Worm (Caenorhabditis elegans) whole organism, late embryonic: ENCODE data around the gene mrps-16.

ENCODE experiments used
- C08G9.2 ChIP-seq: sonication (generic microtip); optimal IDR thresholded peaks from 2 replicates; lab custom pipeline; 2016; ENCODE audit warnings: mild to moderate bottlenecking, missing genetic modification characterization, moderate library complexity, missing compliant biosample characterization
- K09A11.1 ChIP-seq: sonication (generic microtip); optimal IDR thresholded peaks from 2 replicates; lab custom pipeline; 2017; ENCODE audit warnings: antibody characterized with exemption, mild to moderate bottlenecking, missing genetic modification characterization, missing compliant biosample characterization; ENCODE audit not compliant: insufficient read depth
- ahr-1 ChIP-seq: sonication (generic microtip); optimal IDR thresholded peaks from 2 replicates; lab custom pipeline; 2016; ENCODE audit warnings: missing genetic modification characterization, missing compliant biosample characterization
- ceh-14 ChIP-seq: sonication (generic microtip); optimal IDR thresholded peaks from 2 replicates; lab custom pipeline; 2016; ENCODE audit warnings: missing genotype, missing genetic modification characterization, missing compliant biosample characterization
- ceh-19 ChIP-seq: fragments of 200-800 bp; sonication (Bioruptor generic); optimal IDR thresholded peaks from 2 replicates; lab custom pipeline; 2018; ENCODE audit warnings: mild to moderate bottlenecking, missing genetic modification characterization, missing compliant biosample characterization
- ceh-2 ChIP-seq: sonication (generic microtip); optimal IDR thresholded peaks from 2 replicates; lab custom pipeline; 2016; ENCODE audit warnings: missing genotype, missing genetic modification characterization, missing compliant biosample characterization
- ceh-22 ChIP-seq: sonication (generic microtip); optimal IDR thresholded peaks from 2 replicates; lab custom pipeline; 2017; ENCODE audit warnings: missing biosample characterization, missing genetic modification characterization
- ceh-31 ChIP-seq: sonication (generic microtip); optimal IDR thresholded peaks from 2 replicates; lab custom pipeline; 2016; ENCODE audit warnings: missing genetic modification characterization, missing compliant biosample characterization
- ceh-48 ChIP-seq: sonication (generic microtip); optimal IDR thresholded peaks from 2 replicates; lab custom pipeline; 2016; ENCODE audit warnings: missing genetic modification characterization, inconsistent platforms, missing compliant biosample characterization
- ceh-9 ChIP-seq: sonication (generic microtip); optimal IDR thresholded peaks from 2 replicates; lab custom pipeline; 2016; ENCODE audit warnings: mild to moderate bottlenecking, missing genetic modification characterization, inconsistent platforms, missing compliant biosample characterization
- dmd-4 ChIP-seq: sonication (generic microtip); optimal IDR thresholded peaks from 2 replicates; lab custom pipeline; 2016; ENCODE audit warnings: borderline replicate concordance, missing genetic modification characterization, missing compliant biosample characterization
- dve-1 ChIP-seq: sonication (generic microtip); optimal IDR thresholded peaks from 2 replicates; lab custom pipeline; 2017; ENCODE audit warnings: antibody characterized with exemption, mild to moderate bottlenecking, missing genetic modification characterization, missing compliant biosample characterization
- elt-2 ChIP-seq: sonication (generic microtip); optimal IDR thresholded peaks from 2 replicates; lab custom pipeline; 2016; ENCODE audit warnings: missing genetic modification reagents, missing genetic modification characterization, missing compliant biosample characterization
- elt-4 ChIP-seq: sonication (generic microtip); optimal IDR thresholded peaks from 2 replicates; lab custom pipeline; 2016; ENCODE audit warnings: missing genetic modification characterization, missing compliant biosample characterization
- ets-4 ChIP-seq: sonication (generic microtip); optimal IDR thresholded peaks from 2 replicates; lab custom pipeline; 2016; ENCODE audit warnings: missing genetic modification characterization, missing compliant biosample characterization
- hlh-15 ChIP-seq: sonication (generic microtip); optimal IDR thresholded peaks from 2 replicates; lab custom pipeline; 2016; ENCODE audit warnings: missing genetic modification characterization, missing compliant biosample characterization
- hlh-30 ChIP-seq: sonication (generic microtip); optimal IDR thresholded peaks from 2 replicates; lab custom pipeline; 2017; ENCODE audit warnings: antibody characterized with exemption, missing genetic modification characterization, missing compliant biosample characterization; ENCODE audit not compliant: insufficient read depth
- hlh-6 ChIP-seq: sonication (generic microtip); optimal IDR thresholded peaks from 2 replicates; lab custom pipeline; 2016; ENCODE audit warnings: missing genotype, missing genetic modification characterization, missing compliant biosample characterization
- hlh-8 ChIP-seq: sonication (generic microtip); optimal IDR thresholded peaks from 2 replicates; lab custom pipeline; 2016; ENCODE audit warnings: missing genotype, missing genetic modification characterization, missing compliant biosample characterization
- lin-11 ChIP-seq: fragments of 200-800 bp; sonication (Bioruptor generic); optimal IDR thresholded peaks from 2 replicates; lab custom pipeline; 2018; ENCODE audit warnings: mild to moderate bottlenecking, missing genetic modification characterization, missing compliant biosample characterization
- madf-2 ChIP-seq: sonication (generic microtip); optimal IDR thresholded peaks from 2 replicates; lab custom pipeline; 2017; ENCODE audit warnings: missing genetic modification characterization, missing compliant biosample characterization
- mec-3 ChIP-seq: sonication (generic microtip); optimal IDR thresholded peaks from 2 replicates; lab custom pipeline; 2016; ENCODE audit warnings: borderline replicate concordance, missing genetic modification characterization, missing compliant biosample characterization
- nfya-1 ChIP-seq: sonication (generic microtip); optimal IDR thresholded peaks from 2 replicates; lab custom pipeline; 2017; ENCODE audit warnings: missing genetic modification characterization, mild to moderate bottlenecking, missing compliant biosample characterization, antibody characterized with exemption, moderate library complexity
- nhr-232 ChIP-seq: sonication (generic microtip); optimal IDR thresholded peaks from 2 replicates; lab custom pipeline; 2016; ENCODE audit warnings: missing genetic modification characterization, missing compliant biosample characterization
- npax-4 ChIP-seq: sonication (generic microtip); optimal IDR thresholded peaks from 2 replicates; lab custom pipeline; 2016; ENCODE audit warnings: missing genetic modification characterization, missing compliant biosample characterization
- pag-3 ChIP-seq: sonication (generic microtip); optimal IDR thresholded peaks from 2 replicates; lab custom pipeline; 2016; ENCODE audit warnings: missing compliant biosample characterization, missing genetic modification characterization, borderline replicate concordance
- pax-1 ChIP-seq: fragments of 150-350 bp; optimal IDR thresholded peaks from 2 replicates; lab custom pipeline; 2014; ENCODE audit warnings: missing biosample characterization, missing genetic modification characterization
- sox-2 ChIP-seq: fragments of 200-800 bp; sonication (Bioruptor generic); IDR thresholded peaks from 2 replicates; pipeline ENCODE4 v1.3.6; 2022; ENCODE audit warnings: missing genetic modification reagents, missing genetic modification characterization, missing compliant biosample characterization
- tbx-2 ChIP-seq: sonication (generic microtip); optimal IDR thresholded peaks from 2 replicates; lab custom pipeline; 2016; ENCODE audit warnings: missing genetic modification characterization, missing compliant biosample characterization
- tbx-7 ChIP-seq: sonication (generic microtip); optimal IDR thresholded peaks from 2 replicates; lab custom pipeline; 2016; ENCODE audit warnings: missing genotype, missing genetic modification characterization, missing compliant biosample characterization
- ttx-3 ChIP-seq: sonication (generic microtip); optimal IDR thresholded peaks from 2 replicates; lab custom pipeline; 2016; ENCODE audit warnings: missing genetic modification reagents, missing genetic modification characterization, missing compliant biosample characterization
- unc-3 ChIP-seq, 2 experiments: fragments of 200-800 bp in 1 of 2; sonication (Bioruptor generic) in 1 of 2; sonication (generic microtip) in 1 of 2; conservative IDR thresholded peaks in 1 of 2; optimal IDR thresholded peaks in 1 of 2; 2 replicates each; pipeline versions ENCODE4 v1.3.6 to Lab custom; 2016 to 2022; ENCODE audit warnings: missing compliant biosample characterization in 2 of 2, missing genetic modification characterization in 2 of 2, missing genetic modification reagents in 1 of 2
- unc-42 ChIP-seq: sonication (generic microtip); optimal IDR thresholded peaks from 2 replicates; lab custom pipeline; 2016; ENCODE audit warnings: missing genotype, missing genetic modification characterization, missing compliant biosample characterization
- unc-86 ChIP-seq: sonication (generic microtip); optimal IDR thresholded peaks from 2 replicates; lab custom pipeline; 2016; ENCODE audit warnings: missing genetic modification characterization, missing compliant biosample characterization

mrps-16 gene

ce11 chrII:5505820-5506287 is 31.7 kb downstream of the mrps-16 start, which contains the start of gene npp-24:
Gene npp-24 (plus strand): TSS chrII:5505870.
- no peak for TF ChIP-seq pag-3
- no peak for TF ChIP-seq unc-3 (GFP tag; conservative IDR thresholded peaks at IDR 0.05; lab: Robert Waterston, UW)
- no peak for TF ChIP-seq unc-3 (tag; optimal IDR thresholded peaks at IDR 0.05; lab: Kevin White, UChicago)
- TF ChIP-seq ceh-48 (tag; lab: Kevin White, UChicago): no peak
- peak; percentile 6 for TF ChIP-seq elt-2 (tag; lab: Kevin White, UChicago)
- no peak for TF ChIP-seq ttx-3

- TF ChIP-seq npax-4 (tag; lab: Kevin White, UChicago) (no peak), unc-86 (tag; lab: Kevin White, UChicago) (no peak), unc-42 (tag; lab: Kevin White, UChicago) (peak; percentile 60), nhr-232 (no peak), tbx-7 (tag; lab: Kevin White, UChicago) (peak; percentile 35), ceh-14 (tag; lab: Kevin White, UChicago) (peak; percentile 53), ceh-19 (GFP tag; lab: Kevin White, UChicago) (no peak), dmd-4 (tag; lab: Kevin White, UChicago) (no peak), hlh-15 (tag; lab: Kevin White, UChicago) (no peak), sox-2 (no peak), ceh-2 (tag; lab: Kevin White, UChicago) (no peak), hlh-6 (tag; lab: Kevin White, UChicago) (no peak), ets-4 (tag; lab: Kevin White, UChicago) (peak; percentile 44), ceh-9 (tag; lab: Kevin White, UChicago) (no peak), tbx-2 (tag; lab: Kevin White, UChicago) (peak; percentile 33), ceh-31 (tag; lab: Kevin White, UChicago) (peak; percentile 65), dve-1 (tag; lab: Kevin White, UChicago) (no peak), hlh-8 (tag; lab: Kevin White, UChicago) (no peak), K09A11.1 (no peak), nfya-1 (tag; lab: Kevin White, UChicago) (no peak), hlh-30 (tag; lab: Kevin White, UChicago) (no peak), ahr-1 (no peak), elt-4 (tag; lab: Kevin White, UChicago) (no peak), C08G9.2 (tag; lab: Kevin White, UChicago) (peak; percentile 13), pax-1 (tag; lab: Kevin White, UChicago) (no peak)
- TF ChIP-seq, all 69 proteins: peak for 7
Measured at ce11 chrII:5511417-5512353, 37.5 kb downstream of the mrps-16 start.

ce11 chrII:5512473-5513097 is 38.4 kb downstream of the mrps-16 start:
- no peak for TF ChIP-seq npax-4 (tag; lab: Kevin White, UChicago)
- TF ChIP-seq elt-2 (tag; lab: Kevin White, UChicago): peak; percentile 81
- no peak for TF ChIP-seq lin-11 (tag; lab: Kevin White, UChicago)

DNA sequence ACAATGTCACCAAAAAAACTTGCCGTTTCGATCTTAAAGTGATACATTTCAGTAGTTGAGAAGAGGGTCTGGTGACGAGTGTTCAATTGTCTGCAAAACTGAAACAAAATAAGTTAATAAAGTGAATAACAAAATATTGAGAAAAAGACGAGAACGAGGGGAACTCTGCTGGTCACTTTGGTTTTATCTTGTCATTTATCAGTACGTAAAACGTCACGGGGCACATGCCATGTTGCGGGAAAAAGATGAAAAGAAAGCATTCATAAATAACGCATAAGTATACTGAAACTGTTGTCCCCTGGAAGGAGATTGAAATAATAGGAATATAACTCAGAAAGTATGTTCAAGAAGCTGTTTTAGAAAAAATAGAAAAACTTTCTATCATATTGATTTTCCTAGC is 40.7 kb downstream of the mrps-16 start, which contains the start of gene sahd-1:
Gene sahd-1 (minus strand): TSS at position 100 of the 400 bp plus-strand sequence.
- TF ChIP-seq elt-2 (tag; lab: Kevin White, UChicago): peak; percentile 56
- TF ChIP-seq madf-2 (tag; lab: Kevin White, UChicago): no peak
- no peak for TF ChIP-seq ceh-22 (tag; lab: Kevin White, UChicago)
- TF ChIP-seq mec-3 (tag; lab: Kevin White, UChicago): no peak
- TF ChIP-seq, all 69 proteins: peak for 1
